Fruit fly (Drosophila melanogaster): ENCODE measurements around the gene CG6418.

Gene CG6418

DNA sequence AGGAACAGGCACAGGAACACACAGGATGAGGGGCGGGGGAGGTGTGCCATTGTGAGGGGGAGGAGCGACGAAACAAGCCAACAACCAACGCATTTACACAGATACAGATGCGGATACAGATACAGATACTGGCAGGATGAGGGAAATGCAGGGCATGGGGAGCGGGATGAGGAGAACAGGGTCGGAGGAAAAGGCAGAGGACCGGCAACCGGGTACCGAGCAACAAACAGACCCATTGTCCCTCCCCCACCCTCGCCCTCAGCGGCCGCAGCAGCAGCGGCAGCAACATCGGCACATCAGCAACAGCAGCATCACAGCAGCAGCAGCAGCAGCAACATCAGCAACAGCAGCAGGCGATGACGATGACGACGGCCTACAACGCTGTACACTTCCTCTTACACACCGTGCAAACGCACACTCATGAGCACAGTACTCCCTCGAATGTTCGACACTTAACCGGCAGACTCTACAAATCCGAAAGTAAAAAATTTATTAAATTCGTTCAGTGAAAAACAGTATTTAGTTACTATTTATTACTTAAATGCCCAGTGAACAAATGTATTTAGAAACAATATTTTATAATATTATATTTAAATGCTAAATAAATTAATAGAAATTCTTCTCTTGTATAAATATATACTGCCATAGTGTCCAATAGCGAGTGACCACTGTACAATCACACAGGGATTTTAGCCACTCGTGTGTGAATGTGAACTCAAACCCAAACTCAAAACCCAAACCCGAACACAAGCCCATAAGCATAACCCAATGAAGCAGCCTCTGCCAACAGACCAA is 23.2 kb downstream of the CG6418 start (continued):
- TF ChIP-seq CG12659 (GFP tag; optimal IDR thresholded peaks at IDR 0.05), result peak; percentile 88
- TF ChIP-seq pnt (GFP tag; optimal IDR thresholded peaks at IDR 0.05), result no peak
- peak; percentile 70 for TF ChIP-seq fd3F (GFP tag; optimal IDR thresholded peaks at IDR 0.05)
- peak; percentile 64 for TF ChIP-seq CG30020 (tag; optimal IDR thresholded peaks at IDR 0.05)
- TF ChIP-seq CG8290 (GFP tag; optimal IDR thresholded peaks at IDR 0.05), result peak; percentile 59
- TF ChIP-seq CG8290 (tag; optimal IDR thresholded peaks at IDR 0.05), result peak; percentile 13 to 27
- no peak for TF ChIP-seq yki (optimal IDR thresholded peaks at IDR 0.05)
- peak; percentile 75 for TF ChIP-seq CG32532 (GFP tag; IDR thresholded peaks at IDR 0.05)
- peak; percentile 94 for TF ChIP-seq nmo (GFP tag; optimal IDR thresholded peaks at IDR 0.05)
- peak; percentile 82 for TF ChIP-seq odd (GFP tag; optimal IDR thresholded peaks at IDR 0.05)
- TF ChIP-seq Lim3 (GFP tag; IDR thresholded peaks at IDR 0.05), result peak; percentile 56
- peak; percentile 89; the same call in 2 of the 3 replicates for TF ChIP-seq so (GFP tag; IDR thresholded peaks at IDR 0.05)
- TF ChIP-seq ara (GFP tag; IDR thresholded peaks at IDR 0.05), result peak; percentile 81
- TF ChIP-seq CG17186 (GFP tag; optimal IDR thresholded peaks at IDR 0.05), result peak; percentile 28
- TF ChIP-seq CG4854 (GFP tag; optimal IDR thresholded peaks at IDR 0.05), result no peak
- no peak for TF ChIP-seq CG9797 (GFP tag; optimal IDR thresholded peaks at IDR 0.05)
- TF ChIP-seq zfh1 (GFP tag; IDR thresholded peaks at IDR 0.05), result peak; percentile 89
- no peak for TF ChIP-seq emc (GFP tag; optimal IDR thresholded peaks at IDR 0.05)
- TF ChIP-seq CG12104 (GFP tag; optimal IDR thresholded peaks at IDR 0.05), result peak; percentile 65
- TF ChIP-seq lov (optimal IDR thresholded peaks at IDR 0.05), result no peak
- TF ChIP-seq lov (GFP tag; IDR thresholded peaks at IDR 0.05), result peak; percentile 85; the same call in 2 of the 3 replicates
- TF ChIP-seq Pdp1 (GFP tag; optimal IDR thresholded peaks at IDR 0.05), result no peak
- peak; percentile 91 for TF ChIP-seq Blimp-1 (GFP tag; optimal IDR thresholded peaks at IDR 0.05)
- TF ChIP-seq CG1529 (GFP tag; optimal IDR thresholded peaks at IDR 0.05), result peak; percentile 76
- peak; percentile 75 for TF ChIP-seq CG9817 (tag; optimal IDR thresholded peaks at IDR 0.05)
- TF ChIP-seq Nf-YA (GFP tag; IDR thresholded peaks at IDR 0.05), result peak; percentile 14; the same call in 1 of the 2 replicates
- TF ChIP-seq tgo (GFP tag; IDR thresholded peaks at IDR 0.05), result peak; percentile 89
- TF ChIP-seq CG10366 (GFP tag; IDR thresholded peaks at IDR 0.05), result peak; percentile 79
- peak; percentile 50; the same call in 1 of the 2 replicates for TF ChIP-seq MBD-R2 (GFP tag; IDR thresholded peaks at IDR 0.05)
- no peak for TF ChIP-seq gro (GFP tag; optimal IDR thresholded peaks at IDR 0.05)
- TF ChIP-seq CG13123 (GFP tag; optimal IDR thresholded peaks at IDR 0.05), result peak; percentile 45
- peak; percentile 95 for TF ChIP-seq CG7556 (GFP tag; optimal IDR thresholded peaks at IDR 0.05)
- TF ChIP-seq ind (GFP tag; optimal IDR thresholded peaks at IDR 0.05), result peak; percentile 82
- TF ChIP-seq CG4617 (GFP tag; optimal IDR thresholded peaks at IDR 0.05; ENCODE audit: borderline replicate concordance), result peak; percentile 12
- no peak for TF ChIP-seq CG34224 (GFP tag; IDR thresholded peaks at IDR 0.05; ENCODE audit: partially characterized antibody)
- TF ChIP-seq CG1024 (GFP tag; IDR thresholded peaks at IDR 0.05), result peak; percentile 39; the same call in 1 of the 2 replicates
- peak; percentile 82 for TF ChIP-seq NfI (GFP tag; optimal IDR thresholded peaks at IDR 0.05)
- TF ChIP-seq CG11504 (tag; optimal IDR thresholded peaks at IDR 0.05), result peak; percentile 90
- TF ChIP-seq trh (GFP tag; optimal IDR thresholded peaks at IDR 0.05), result peak; percentile 61
- TF ChIP-seq gsb-n (tag; optimal IDR thresholded peaks at IDR 0.05), result peak; percentile 90
- TF ChIP-seq maf-S (GFP tag; optimal IDR thresholded peaks at IDR 0.05), result no peak
- TF ChIP-seq CG9876 (GFP tag; optimal IDR thresholded peaks at IDR 0.05), result no peak
- TF ChIP-seq CG18476 (GFP tag; optimal IDR thresholded peaks at IDR 0.05), result peak; percentile 65
- TF ChIP-seq kay (GFP tag; optimal IDR thresholded peaks at IDR 0.05), result peak; percentile 11
- peak; percentile 34; the same call in 1 of the 2 replicates for TF ChIP-seq sim (GFP tag; IDR thresholded peaks at IDR 0.05)
- TF ChIP-seq slp2 (GFP tag; optimal IDR thresholded peaks at IDR 0.05), result peak; percentile 45
- TF ChIP-seq wek (GFP tag; optimal IDR thresholded peaks at IDR 0.05), result no peak
- no peak for TF ChIP-seq HLH4C (GFP tag; IDR thresholded peaks at IDR 0.05; ENCODE audit: partially characterized antibody)
- peak; percentile 73 for TF ChIP-seq CG15011 (GFP tag; optimal IDR thresholded peaks at IDR 0.05)
- peak; percentile 63 for TF ChIP-seq CG7271 (tag; optimal IDR thresholded peaks at IDR 0.05)
